Worm (Caenorhabditis elegans) whole organism, young adult: ENCODE measurements around the gene snt-7.
A peak's percentile ranks its signal among the peaks of the same experiment; 100 is the strongest.

Source experiments
- B0019.2 ChIP-seq: fragments of 200-800 bp; sonication (Bioruptor generic); conservative IDR thresholded peaks from 2 replicates; pipeline ENCODE4 v1.3.6; 2022; ENCODE audit warnings: missing genetic modification reagents, missing genetic modification characterization, missing compliant biosample characterization
- B0035.1 ChIP-seq: sonication (generic microtip); optimal IDR thresholded peaks from 2 replicates; lab custom pipeline; 2016; ENCODE audit warnings: missing genetic modification characterization, mild to moderate bottlenecking, missing compliant biosample characterization, missing genotype, missing genetic modification reagents
- B0336.3 ChIP-seq: fragments of 200-800 bp; sonication (Bioruptor generic); IDR thresholded peaks from 2 replicates; pipeline ENCODE4 v1.3.6; 2022; ENCODE audit warnings: missing genetic modification characterization, missing compliant biosample characterization
- F22D6.2 ChIP-seq: sonication (generic microtip); optimal IDR thresholded peaks from 2 replicates; lab custom pipeline; 2016; ENCODE audit warnings: mild to moderate bottlenecking, missing genetic modification characterization, missing compliant biosample characterization
- F37B4.10 ChIP-seq: fragments of 200-800 bp; sonication (Bioruptor generic); IDR thresholded peaks from 2 replicates; pipeline ENCODE4 v1.3.6; 2022; ENCODE audit warnings: missing genetic modification characterization, missing compliant biosample characterization
- F39B2.1 ChIP-seq: fragments of 200-800 bp; sonication (Bioruptor generic); IDR thresholded peaks from 2 replicates; pipeline ENCODE4 v1.3.6; 2022; ENCODE audit warnings: missing genetic modification reagents, missing genetic modification characterization, missing compliant biosample characterization
- F49E8.2 ChIP-seq: sonication (generic microtip); optimal IDR thresholded peaks from 3 replicates; lab custom pipeline; 2017; ENCODE audit warnings: missing genetic modification characterization, mild to moderate bottlenecking, missing compliant biosample characterization, antibody characterized with exemption, moderate library complexity; ENCODE audit not compliant: insufficient read depth
- F52B5.7 ChIP-seq: sonication (generic microtip); optimal IDR thresholded peaks from 2 replicates; lab custom pipeline; 2016; ENCODE audit warnings: mild to moderate bottlenecking, missing genetic modification characterization, missing compliant biosample characterization
- T07F8.4 ChIP-seq: sonication (generic microtip); optimal IDR thresholded peaks from 2 replicates; lab custom pipeline; 2016; ENCODE audit warnings: mild to moderate bottlenecking, missing genetic modification characterization, moderate library complexity, missing compliant biosample characterization
- Y53F4B.3 ChIP-seq: fragments of 200-800 bp; sonication (Bioruptor generic); IDR thresholded peaks from 2 replicates; pipeline ENCODE4 v1.3.6; 2022; ENCODE audit warnings: missing genetic modification reagents, missing genetic modification characterization, missing compliant biosample characterization
- Y53G8AR.9 ChIP-seq: fragments of 200-800 bp; sonication (Bioruptor generic); conservative IDR thresholded peaks from 2 replicates; pipeline ENCODE4 v1.3.6; 2022; ENCODE audit warnings: missing genetic modification reagents, missing genetic modification characterization, missing compliant biosample characterization
- Y67H2A.10 ChIP-seq: fragments of 200-800 bp; sonication (Bioruptor generic); conservative IDR thresholded peaks from 2 replicates; pipeline ENCODE4 v1.3.6; 2022; ENCODE audit warnings: missing genetic modification reagents, missing genetic modification characterization, missing compliant biosample characterization
- ZK185.1 ChIP-seq: sonication (generic microtip); optimal IDR thresholded peaks from 2 replicates; lab custom pipeline; 2016; ENCODE audit warnings: mild to moderate bottlenecking, missing genetic modification characterization, missing compliant biosample characterization; ENCODE audit not compliant: poor library complexity, severe bottlenecking
- attf-3 ChIP-seq: fragments of 200-800 bp; sonication (Bioruptor generic); conservative IDR thresholded peaks from 2 replicates; pipeline ENCODE4 v1.3.6; 2022; ENCODE audit warnings: missing genetic modification reagents, missing genetic modification characterization, missing compliant biosample characterization
- bed-2 ChIP-seq: fragments of 200-800 bp; sonication (Bioruptor generic); IDR thresholded peaks from 2 replicates; pipeline ENCODE4 v1.3.6; 2022; ENCODE audit warnings: missing genetic modification reagents, missing genetic modification characterization, missing compliant biosample characterization
- ccch-3 ChIP-seq: fragments of 200-800 bp; sonication (Bioruptor generic); optimal IDR thresholded peaks from 2 replicates; lab custom pipeline; 2018; ENCODE audit warnings: mild to moderate bottlenecking, missing genetic modification characterization, missing compliant biosample characterization
- ceh-40 ChIP-seq: fragments of 200-800 bp; sonication (Bioruptor generic); IDR thresholded peaks from 2 replicates; pipeline ENCODE4 v1.3.6; 2022; ENCODE audit warnings: missing genetic modification characterization, missing compliant biosample characterization
- ceh-58 ChIP-seq: fragments of 200-800 bp; sonication (Bioruptor generic); IDR thresholded peaks from 2 replicates; pipeline ENCODE4 v1.3.6; 2022; ENCODE audit warnings: missing genetic modification characterization, missing compliant biosample characterization
- ceh-91 ChIP-seq: fragments of 200-800 bp; sonication (Bioruptor generic); IDR thresholded peaks from 2 replicates; pipeline ENCODE4 v1.3.6; 2022; ENCODE audit warnings: missing genetic modification reagents, missing genetic modification characterization, missing compliant biosample characterization
- dpl-1 ChIP-seq: fragments of 150-350 bp; optimal IDR thresholded peaks from 2 replicates; lab custom pipeline; 2014; ENCODE audit warnings: missing biosample characterization, missing genetic modification reagents, missing genetic modification characterization
- efl-1 ChIP-seq: fragments of 150-350 bp; optimal IDR thresholded peaks from 2 replicates; lab custom pipeline; 2014; ENCODE audit warnings: missing biosample characterization, missing genetic modification reagents, missing genetic modification characterization
- egl-44 ChIP-seq: fragments of 200-800 bp; sonication (Bioruptor generic); IDR thresholded peaks from 2 replicates; pipeline ENCODE4 v1.3.6; 2022; ENCODE audit warnings: missing genetic modification reagents, missing genetic modification characterization, missing compliant biosample characterization
- egrh-3 ChIP-seq: fragments of 200-800 bp; sonication (Bioruptor generic); IDR thresholded peaks from 2 replicates; pipeline ENCODE4 v1.3.6; 2022; ENCODE audit warnings: missing genetic modification reagents, missing genetic modification characterization, missing compliant biosample characterization
- hlh-26 ChIP-seq: fragments of 200-800 bp; sonication (Bioruptor generic); conservative IDR thresholded peaks from 2 replicates; pipeline ENCODE4 v1.3.6; 2022; ENCODE audit warnings: missing genetic modification reagents, missing genetic modification characterization, missing compliant biosample characterization
- hrde-1 ChIP-seq: sonication (generic microtip); optimal IDR thresholded peaks from 2 replicates; lab custom pipeline; 2016; ENCODE audit warnings: missing genetic modification characterization, mild to moderate bottlenecking, missing compliant biosample characterization, moderate library complexity, missing genotype, missing genetic modification reagents, borderline replicate concordance
- lin-26 ChIP-seq: fragments of 200-800 bp; sonication (Bioruptor generic); IDR thresholded peaks from 2 replicates; pipeline ENCODE4 v1.3.6; 2022; ENCODE audit warnings: missing genetic modification reagents, missing genetic modification characterization, missing compliant biosample characterization
- lin-54 ChIP-seq: fragments of 200-800 bp; sonication (Bioruptor generic); optimal IDR thresholded peaks from 2 replicates; lab custom pipeline; 2018; ENCODE audit warnings: mild to moderate bottlenecking, missing genetic modification characterization, missing compliant biosample characterization
- lsl-1 ChIP-seq: fragments of 200-800 bp; sonication (Bioruptor generic); optimal IDR thresholded peaks from 2 replicates; lab custom pipeline; 2018; ENCODE audit warnings: mild to moderate bottlenecking, missing genetic modification characterization, moderate library complexity, missing compliant biosample characterization
- madf-6 ChIP-seq: fragments of 200-800 bp; sonication (Bioruptor generic); IDR thresholded peaks from 2 replicates; pipeline ENCODE4 v1.3.6; 2022; ENCODE audit warnings: missing genetic modification reagents, missing genetic modification characterization, missing compliant biosample characterization
- madf-8 ChIP-seq: fragments of 200-800 bp; sonication (Bioruptor generic); conservative IDR thresholded peaks from 2 replicates; pipeline ENCODE4 v1.3.6; 2022; ENCODE audit warnings: missing genetic modification reagents, missing genetic modification characterization, missing compliant biosample characterization
- mel-28 ChIP-seq: sonication (generic microtip); optimal IDR thresholded peaks from 2 replicates; lab custom pipeline; 2016; ENCODE audit warnings: borderline replicate concordance, mild to moderate bottlenecking, missing genetic modification characterization, missing compliant biosample characterization
- mes-4 ChIP-seq: sonication (generic microtip); optimal IDR thresholded peaks from 2 replicates; lab custom pipeline; 2016; ENCODE audit warnings: missing genotype, missing genetic modification characterization, missing compliant biosample characterization
- nfya-1 ChIP-seq: sonication (generic microtip); optimal IDR thresholded peaks from 2 replicates; lab custom pipeline; 2017; ENCODE audit warnings: antibody characterized with exemption, missing compliant biosample characterization, missing genetic modification characterization, borderline replicate concordance; ENCODE audit not compliant: insufficient read depth
- nhr-179 ChIP-seq: sonication (generic microtip); optimal IDR thresholded peaks from 2 replicates; lab custom pipeline; 2016; ENCODE audit warnings: mild to moderate bottlenecking, missing genetic modification characterization, missing compliant biosample characterization
- nhr-80 ChIP-seq: sonication (generic microtip); optimal IDR thresholded peaks from 2 replicates; lab custom pipeline; 2016; ENCODE audit warnings: missing genetic modification characterization, missing compliant biosample characterization
- nhr-90 ChIP-seq: sonication (generic microtip); optimal IDR thresholded peaks from 2 replicates; lab custom pipeline; 2016; ENCODE audit warnings: missing genotype, mild to moderate bottlenecking, missing genetic modification characterization, missing compliant biosample characterization
- pbrm-1 ChIP-seq: fragments of 200-800 bp; sonication (Bioruptor generic); IDR thresholded peaks from 2 replicates; pipeline ENCODE4 v1.3.6; 2022; ENCODE audit warnings: missing genetic modification reagents, missing genetic modification characterization, missing compliant biosample characterization
- rcor-1 ChIP-seq: fragments of 200-800 bp; sonication (Bioruptor generic); IDR thresholded peaks from 2 replicates; pipeline ENCODE4 v1.3.6; 2022; ENCODE audit warnings: missing genetic modification reagents, missing genetic modification characterization, missing compliant biosample characterization
- repo-1 ChIP-seq: sonication (generic microtip); optimal IDR thresholded peaks from 2 replicates; lab custom pipeline; 2017; ENCODE audit warnings: mild to moderate bottlenecking, missing genetic modification characterization, missing compliant biosample characterization
- snpc-1.3 ChIP-seq: sonication (generic microtip); optimal IDR thresholded peaks from 2 replicates; lab custom pipeline; 2017; ENCODE audit warnings: missing genetic modification characterization, mild to moderate bottlenecking, missing compliant biosample characterization, antibody characterized with exemption, moderate library complexity, missing genotype, missing genetic modification reagents; ENCODE audit not compliant: insufficient read depth
- tbx-9 ChIP-seq: sonication (generic microtip); optimal IDR thresholded peaks from 2 replicates; lab custom pipeline; 2016; ENCODE audit warnings: borderline replicate concordance, missing genetic modification characterization, inconsistent platforms, missing compliant biosample characterization
- unc-62 ChIP-seq: fragments of 150-350 bp; optimal IDR thresholded peaks from 2 replicates; lab custom pipeline; 2014; ENCODE audit warnings: missing biosample characterization, missing genetic modification reagents, missing genetic modification characterization
- xnd-1 ChIP-seq: sonication (generic microtip); optimal IDR thresholded peaks from 2 replicates; lab custom pipeline; 2016; ENCODE audit warnings: missing genotype, missing genetic modification reagents, missing genetic modification characterization, missing compliant biosample characterization
- zfh-2 ChIP-seq: fragments of 200-800 bp; sonication (Bioruptor generic); conservative IDR thresholded peaks from 2 replicates; pipeline ENCODE4 v1.3.6; 2022; ENCODE audit warnings: missing genetic modification reagents, missing genetic modification characterization, missing compliant biosample characterization
- ztf-18 ChIP-seq: sonication (generic microtip); optimal IDR thresholded peaks from 2 replicates; lab custom pipeline; 2016; ENCODE audit warnings: missing genotype, mild to moderate bottlenecking, missing genetic modification characterization, missing compliant biosample characterization
- ztf-25 ChIP-seq: fragments of 200-800 bp; sonication (Bioruptor generic); IDR thresholded peaks from 2 replicates; pipeline ENCODE4 v1.3.6; 2022; ENCODE audit warnings: missing genetic modification reagents, missing genetic modification characterization, missing compliant biosample characterization
- ztf-26 ChIP-seq: sonication (generic microtip); optimal IDR thresholded peaks from 2 replicates; lab custom pipeline; 2017; ENCODE audit warnings: missing genetic modification characterization, missing compliant biosample characterization
- ztf-28 ChIP-seq: fragments of 200-800 bp; sonication (Bioruptor generic); IDR thresholded peaks from 2 replicates; pipeline ENCODE4 v1.3.6; 2022; ENCODE audit warnings: missing genetic modification reagents, missing genetic modification characterization, missing compliant biosample characterization

Gene snt-7

ce11 chrX:15200720-15201119 is 1.8 kb upstream of the snt-7 start (continued):
- TF ChIP-seq Y53F4B.3 (GFP tag; lab: Robert Waterston, UW) (peak; percentile 66; the same call in 1 of the 2 replicates), nhr-80 (tag; lab: Kevin White, UChicago) (peak; percentile 42), ZK185.1 (tag; lab: Kevin White, UChicago) (peak; percentile 87), B0336.3 (GFP tag; lab: Robert Waterston, UW) (no peak; the same call in 1 of the 2 replicates), F22D6.2 (peak; percentile 53), ceh-40 (GFP tag; lab: Robert Waterston, UW) (peak; percentile 89; the same call in 1 of the 2 replicates), T07F8.4 (tag; lab: Kevin White, UChicago) (peak; percentile 79), lsl-1 (GFP tag; lab: Kevin White, UChicago) (no peak), madf-8 (GFP tag; lab: Robert Waterston, UW) (peak; percentile 30; the same call in 1 of the 2 replicates), F52B5.7 (tag; lab: Kevin White, UChicago) (peak; percentile 90), zfh-2 (no peak), xnd-1 (tag; lab: Kevin White, UChicago) (no peak), lin-54 (GFP tag; lab: Kevin White, UChicago) (peak; percentile 59), hrde-1 (tag; lab: Kevin White, UChicago) (peak; percentile 88), pbrm-1 (GFP tag; lab: Robert Waterston, UW) (peak; percentile 90; the same call in 1 of the 2 replicates), ztf-26 (tag; lab: Kevin White, UChicago) (peak; percentile 71), ceh-91 (GFP tag; lab: Robert Waterston, UW) (no peak), F49E8.2 (tag; lab: Kevin White, UChicago) (no peak), nhr-179 (tag; lab: Kevin White, UChicago) (peak; percentile 42), ccch-3 (GFP tag; lab: Kevin White, UChicago) (no peak), bed-2 (GFP tag; lab: Robert Waterston, UW) (peak; percentile 69; the same call in 1 of the 2 replicates), repo-1 (peak; percentile 86), B0019.2 (GFP tag; lab: Robert Waterston, UW) (no peak), F39B2.1 (GFP tag; lab: Robert Waterston, UW) (no peak), nhr-90 (tag; lab: Kevin White, UChicago) (peak; percentile 89), ztf-25 (GFP tag; lab: Robert Waterston, UW) (peak; percentile 96), rcor-1 (peak; percentile 79), tbx-9 (no peak), lin-26 (GFP tag; lab: Robert Waterston, UW) (peak; percentile 96), attf-3 (GFP tag; lab: Robert Waterston, UW) (peak; percentile 52; the same call in 1 of the 2 replicates), ztf-28 (GFP tag; lab: Robert Waterston, UW) (peak; percentile 81), Y53G8AR.9 (GFP tag; lab: Robert Waterston, UW) (peak; percentile 75; the same call in 1 of the 2 replicates), egl-44 (GFP tag; lab: Robert Waterston, UW) (peak; percentile 58; the same call in 1 of the 2 replicates), dpl-1 (peak; percentile 22), nfya-1 (tag; lab: Kevin White, UChicago) (no peak), efl-1 (GFP tag; lab: Kevin White, UChicago) (no peak), B0035.1 (tag; lab: Kevin White, UChicago) (peak; percentile 9), mes-4 (peak; percentile 86), egrh-3 (peak; percentile 32; the same call in 1 of the 2 replicates), hlh-26 (GFP tag; lab: Robert Waterston, UW) (no peak), unc-62 (GFP tag; lab: Kevin White, UChicago) (no peak), F37B4.10 (GFP tag; lab: Robert Waterston, UW) (0 out of 2 replicates have a peak, but pooled peaks have one; percentile 74), ceh-58 (no peak), mel-28 (tag; lab: Kevin White, UChicago) (peak; percentile 26), ztf-18 (peak; percentile 79), madf-6 (GFP tag; lab: Robert Waterston, UW) (peak; percentile 59; the same call in 1 of the 2 replicates), Y67H2A.10 (GFP tag; lab: Robert Waterston, UW) (0 out of 2 replicates have a peak, but pooled peaks have one; percentile 15), snpc-1.3 (peak; percentile 68)
